Worm (Caenorhabditis elegans) whole organism, mixed stage, embryonic: ENCODE measurements around the gene rnp-7.
A peak's percentile ranks its signal among the peaks of the same experiment; 100 is the strongest.

Experiments
- M03D4.4 ChIP-seq: sonication (generic microtip); optimal IDR thresholded peaks from 2 replicates; lab custom pipeline; 2017; ENCODE audit warnings: mild to moderate bottlenecking, missing genetic modification characterization, missing compliant biosample characterization
- bed-3 ChIP-seq: fragments of 200-800 bp; sonication (Bioruptor generic); optimal IDR thresholded peaks from 3 replicates; lab custom pipeline; 2018; ENCODE audit warnings: mild to moderate bottlenecking, missing genetic modification characterization, moderate library complexity, missing compliant biosample characterization
- blmp-1 ChIP-seq: fragments of 150-350 bp; optimal IDR thresholded peaks from 2 replicates; lab custom pipeline; 2014; ENCODE audit warnings: missing biosample characterization, missing genetic modification characterization
- ceh-39 ChIP-seq: fragments of 150-350 bp; optimal IDR thresholded peaks from 2 replicates; lab custom pipeline; 2014; ENCODE audit warnings: missing biosample characterization, missing genetic modification characterization
- ceh-83 ChIP-seq: fragments of 200-800 bp; sonication (Bioruptor generic); optimal IDR thresholded peaks from 2 replicates; lab custom pipeline; 2018; ENCODE audit warnings: mild to moderate bottlenecking, missing genetic modification characterization, missing compliant biosample characterization
- ces-1 ChIP-seq: fragments of 150-350 bp; optimal IDR thresholded peaks from 2 replicates; lab custom pipeline; 2014; ENCODE audit warnings: missing biosample characterization, missing genetic modification reagents, missing genetic modification characterization
- cnd-1 ChIP-seq: fragments of 200-800 bp; sonication (Bioruptor generic); optimal IDR thresholded peaks from 2 replicates; lab custom pipeline; 2018; ENCODE audit warnings: mild to moderate bottlenecking, missing genetic modification characterization, missing compliant biosample characterization
- drap-1 ChIP-seq: fragments of 200-800 bp; sonication (Bioruptor generic); optimal IDR thresholded peaks from 3 replicates; lab custom pipeline; 2018; ENCODE audit warnings: mild to moderate bottlenecking, missing genetic modification characterization, missing compliant biosample characterization
- elt-1 ChIP-seq: sonication (generic microtip); optimal IDR thresholded peaks from 2 replicates; lab custom pipeline; 2017; ENCODE audit warnings: missing genetic modification characterization, mild to moderate bottlenecking, missing compliant biosample characterization, antibody characterized with exemption, moderate library complexity, borderline replicate concordance; ENCODE audit not compliant: insufficient read depth
- elt-3 ChIP-seq: fragments of 150-350 bp; optimal IDR thresholded peaks from 2 replicates; lab custom pipeline; 2014; ENCODE audit warnings: missing biosample characterization, missing genetic modification characterization
- ham-2 ChIP-seq: fragments of 200-800 bp; sonication (Bioruptor generic); optimal IDR thresholded peaks from 2 replicates; lab custom pipeline; 2018; ENCODE audit warnings: mild to moderate bottlenecking, missing genetic modification characterization, missing compliant biosample characterization
- hlh-1 ChIP-seq: fragments of 150-350 bp; optimal IDR thresholded peaks from 2 replicates; lab custom pipeline; 2014; ENCODE audit warnings: missing biosample characterization, missing genetic modification reagents, missing genetic modification characterization
- lin-13 ChIP-seq: fragments of 150-350 bp; optimal IDR thresholded peaks from 2 replicates; lab custom pipeline; 2014; ENCODE audit warnings: missing biosample characterization, missing genetic modification characterization
- lin-32 ChIP-seq: fragments of 200-800 bp; sonication (Bioruptor generic); optimal IDR thresholded peaks from 2 replicates; lab custom pipeline; 2018; ENCODE audit warnings: mild to moderate bottlenecking, missing genetic modification characterization, missing compliant biosample characterization
- lsy-2 ChIP-seq: fragments of 150-350 bp; optimal IDR thresholded peaks from 2 replicates; lab custom pipeline; 2014; ENCODE audit warnings: missing biosample characterization, missing genetic modification characterization
- mep-1 ChIP-seq: fragments of 150-350 bp; optimal IDR thresholded peaks from 2 replicates; lab custom pipeline; 2017; ENCODE audit warnings: missing biosample characterization, missing genetic modification reagents, missing genetic modification characterization, inconsistent platforms
- mls-2 ChIP-seq: sonication (generic microtip); optimal IDR thresholded peaks from 2 replicates; lab custom pipeline; 2016; ENCODE audit warnings: mild to moderate bottlenecking, missing genetic modification characterization, moderate library complexity, missing compliant biosample characterization
- nhr-12 ChIP-seq: fragments of 150-350 bp; optimal IDR thresholded peaks from 2 replicates; lab custom pipeline; 2014; ENCODE audit warnings: missing biosample characterization, missing genetic modification characterization
- nhr-2 ChIP-seq: fragments of 150-350 bp; optimal IDR thresholded peaks from 2 replicates; lab custom pipeline; 2014; ENCODE audit warnings: missing biosample characterization, missing genetic modification characterization
- nhr-237 ChIP-seq: fragments of 150-350 bp; optimal IDR thresholded peaks from 2 replicates; lab custom pipeline; 2014; ENCODE audit warnings: missing biosample characterization, missing genetic modification characterization
- nhr-28 ChIP-seq: fragments of 150-350 bp; optimal IDR thresholded peaks from 2 replicates; lab custom pipeline; 2014; ENCODE audit warnings: missing biosample characterization, missing genetic modification characterization
- nhr-76 ChIP-seq: sonication (generic microtip); optimal IDR thresholded peaks from 2 replicates; lab custom pipeline; 2017; ENCODE audit warnings: missing biosample characterization, missing genetic modification characterization
- pha-4 ChIP-seq: fragments of 150-350 bp; optimal IDR thresholded peaks from 2 replicates; lab custom pipeline; 2018; ENCODE audit warnings: missing biosample characterization, missing genetic modification reagents, missing genetic modification characterization
- sem-2 ChIP-seq: fragments of 200-800 bp; sonication (Bioruptor generic); optimal IDR thresholded peaks from 2 replicates; lab custom pipeline; 2018; ENCODE audit warnings: mild to moderate bottlenecking, missing genetic modification characterization, missing compliant biosample characterization
- snpc-4 ChIP-seq: fragments of 150-350 bp; optimal IDR thresholded peaks from 2 replicates; lab custom pipeline; 2014; ENCODE audit warnings: missing biosample characterization, missing genetic modification characterization
- sptf-1 ChIP-seq: sonication (generic microtip); optimal IDR thresholded peaks from 2 replicates; lab custom pipeline; 2017; ENCODE audit warnings: mild to moderate bottlenecking, missing genetic modification characterization, moderate library complexity, missing compliant biosample characterization
- tbx-8 ChIP-seq: fragments of 200-800 bp; sonication (Bioruptor generic); optimal IDR thresholded peaks from 2 replicates; lab custom pipeline; 2018; ENCODE audit warnings: mild to moderate bottlenecking, missing genetic modification characterization, moderate library complexity, missing compliant biosample characterization
- unc-39 ChIP-seq: fragments of 150-350 bp; optimal IDR thresholded peaks from 2 replicates; lab custom pipeline; 2014; ENCODE audit warnings: missing biosample characterization, missing genetic modification characterization
- unc-62 ChIP-seq: fragments of 150-350 bp; optimal IDR thresholded peaks from 2 replicates; lab custom pipeline; 2014; ENCODE audit warnings: missing biosample characterization, missing genetic modification reagents, missing genetic modification characterization
- zip-8 ChIP-seq: fragments of 150-350 bp; optimal IDR thresholded peaks from 2 replicates; lab custom pipeline; 2014; ENCODE audit warnings: missing biosample characterization, missing genetic modification characterization
- ztf-11 ChIP-seq: fragments of 150-350 bp; optimal IDR thresholded peaks from 2 replicates; lab custom pipeline; 2014; ENCODE audit warnings: missing biosample characterization, missing genetic modification characterization

rnp-7 gene

ce11 chrIII:7188300-7189052, 27.5 kb upstream of the rnp-7 start, which contains the start of the genes F37C12.21 and F37C12.10:
Gene F37C12.21, plus strand, starts transcription at chrIII:7188357.
Gene F37C12.10, minus strand, starts transcription at chrIII:7188384.
- TF ChIP-seq nhr-12 (tag; lab: Kevin White, UChicago) (no peak), lsy-2 (tag; lab: Kevin White, UChicago) (no peak), lin-32 (GFP tag; lab: Kevin White, UChicago) (no peak), zip-8 (tag; lab: Kevin White, UChicago) (no peak)

ce11 chrIII:7185473-7185872, 24.5 kb upstream of the rnp-7 start, which contains the start of gene F37C12.14:
Gene F37C12.14, minus strand, starts transcription at chrIII:7185573.
- TF ChIP-seq nhr-12 (tag; lab: Kevin White, UChicago) (no peak), nhr-76 (no peak), unc-62 (GFP tag; lab: Kevin White, UChicago) (no peak), blmp-1 (tag; lab: Kevin White, UChicago) (no peak), cnd-1 (no peak), nhr-237 (tag; lab: Kevin White, UChicago) (no peak), snpc-4 (tag; lab: Kevin White, UChicago) (no peak), bed-3 (GFP tag; lab: Kevin White, UChicago) (no peak), ces-1 (GFP tag; lab: Kevin White, UChicago) (no peak), hlh-1 (tag; lab: Kevin White, UChicago) (no peak), elt-3 (no peak), zip-8 (tag; lab: Kevin White, UChicago) (no peak), ztf-11 (tag; lab: Kevin White, UChicago) (no peak)
- TF ChIP-seq, all 35 proteins: peak for 0

- TF ChIP-seq pha-4 (tag; lab: Kevin White, UChicago) (peak; percentile 82), sptf-1 (tag; lab: Kevin White, UChicago) (peak; percentile 4), zip-8 (tag; lab: Kevin White, UChicago) (no peak), unc-39 (tag; lab: Kevin White, UChicago) (no peak), sem-2 (GFP tag; lab: Kevin White, UChicago) (no peak), nhr-237 (tag; lab: Kevin White, UChicago) (peak; percentile 47), nhr-28 (tag; lab: Kevin White, UChicago) (no peak), mls-2 (tag; lab: Kevin White, UChicago) (no peak), ceh-83 (GFP tag; lab: Kevin White, UChicago) (no peak), ces-1 (GFP tag; lab: Kevin White, UChicago) (peak; percentile 69), lsy-2 (tag; lab: Kevin White, UChicago) (peak; percentile 70), ham-2 (no peak), hlh-1 (tag; lab: Kevin White, UChicago) (no peak), lin-13 (tag; lab: Kevin White, UChicago) (no peak), mep-1 (no peak), ceh-39 (tag; lab: Kevin White, UChicago) (peak; percentile 24)
Observed at ce11 chrIII:7184022-7184421, 23.1 kb upstream of the rnp-7 start, which contains the start of gene yju-2. Gene yju-2, plus strand, starts transcription at chrIII:7184336.

ce11 chrIII:7181822-7182221, 20.9 kb upstream of the rnp-7 start, which contains the start of gene epg-4:
Gene epg-4, plus strand, starts transcription at chrIII:7182167.
- TF ChIP-seq hlh-1 (tag; lab: Kevin White, UChicago) (peak; percentile 8), ceh-83 (GFP tag; lab: Kevin White, UChicago) (no peak), lin-32 (GFP tag; lab: Kevin White, UChicago) (no peak), lsy-2 (tag; lab: Kevin White, UChicago) (peak; percentile 7), mls-2 (tag; lab: Kevin White, UChicago) (peak; percentile 12), elt-3 (no peak), mep-1 (peak; percentile 67), sptf-1 (tag; lab: Kevin White, UChicago) (peak; percentile 41)
- TF ChIP-seq, all 35 proteins: peak for 5

- TF ChIP-seq ceh-39 (tag; lab: Kevin White, UChicago) = no peak
- no peak for TF ChIP-seq nhr-237 (tag; lab: Kevin White, UChicago)
- no peak for TF ChIP-seq mls-2 (tag; lab: Kevin White, UChicago)
- TF ChIP-seq drap-1 = no peak
- TF ChIP-seq nhr-76 = no peak
- no peak for TF ChIP-seq ces-1 (GFP tag; lab: Kevin White, UChicago)
- no peak for TF ChIP-seq nhr-2 (tag; lab: Kevin White, UChicago)
- TF ChIP-seq nhr-28 (tag; lab: Kevin White, UChicago) = no peak
- TF ChIP-seq ham-2 = no peak
- TF ChIP-seq elt-1 (tag; lab: Kevin White, UChicago) = no peak
- TF ChIP-seq mep-1 = no peak
- TF ChIP-seq unc-39 (tag; lab: Kevin White, UChicago) = no peak
- TF ChIP-seq bed-3 (GFP tag; lab: Kevin White, UChicago) = no peak
- TF ChIP-seq hlh-1 (tag; lab: Kevin White, UChicago) = no peak
- TF ChIP-seq lin-32 (GFP tag; lab: Kevin White, UChicago) = no peak
- TF ChIP-seq blmp-1 (tag; lab: Kevin White, UChicago) = no peak
- TF ChIP-seq M03D4.4 (tag; lab: Kevin White, UChicago) = no peak
- no peak for TF ChIP-seq nhr-12 (tag; lab: Kevin White, UChicago)
- no peak for TF ChIP-seq ceh-83 (GFP tag; lab: Kevin White, UChicago)
- TF ChIP-seq tbx-8 (GFP tag; lab: Kevin White, UChicago) = no peak
Observed at ce11 chrIII:7180613-7181012, 19.7 kb upstream of the rnp-7 start, which contains the start of gene ndab-2. Gene ndab-2, plus strand, starts transcription at chrIII:7180752.
